Fruit fly (Drosophila melanogaster): Measurements from ENCODE around the gene IntS11.
A peak's percentile ranks its signal among the peaks of the same experiment; 100 is the strongest.

The IntS11 gene

DNA sequence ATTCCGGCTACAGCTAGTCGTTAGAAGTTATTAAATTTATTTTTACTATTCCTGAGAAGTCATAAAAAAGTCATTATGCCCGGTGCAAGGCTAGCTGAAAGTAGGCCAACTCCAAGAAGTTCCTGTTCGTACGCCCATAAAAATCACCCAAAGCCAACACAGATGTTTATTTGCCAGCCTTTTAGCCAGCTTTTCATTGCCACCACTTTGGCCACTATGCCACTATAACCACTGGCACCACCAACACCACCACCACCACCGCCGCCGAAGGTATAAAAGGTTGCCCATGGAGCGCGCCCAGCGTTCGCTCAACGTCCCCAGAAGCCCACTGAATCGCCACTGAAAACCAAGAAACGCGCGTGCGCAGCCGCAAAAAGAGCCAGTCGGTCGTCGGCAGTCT lies 26.8 kb upstream of the IntS11 start, which contains the start of gene CG15506:
Gene CG15506, plus strand, starts transcription at position 301 of the 400 bp plus-strand sequence.
- no peak for TF ChIP-seq CTCF (optimal IDR thresholded peaks at IDR 0.05)
- no peak for TF ChIP-seq CG8478 (optimal IDR thresholded peaks at IDR 0.05)

DNA sequence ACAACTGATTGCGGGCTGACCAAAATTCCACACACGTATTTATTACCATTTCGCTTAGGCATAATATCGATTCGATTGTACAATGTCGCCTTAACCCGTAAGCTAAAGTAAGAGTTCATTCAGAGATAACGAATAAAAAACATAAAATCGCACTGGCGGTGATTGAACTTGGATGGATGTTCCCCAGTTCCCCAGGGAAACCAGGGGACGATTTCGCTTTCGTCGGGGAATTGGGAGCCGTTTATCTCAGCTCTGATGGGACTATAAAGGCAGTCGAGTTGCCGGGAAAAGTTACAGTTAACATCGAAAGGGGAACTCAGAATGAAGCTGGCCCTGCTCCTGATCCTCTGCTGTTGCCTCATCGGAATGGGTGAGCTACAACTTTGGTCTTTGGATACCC lies 22.9 kb upstream of the IntS11 start, which contains the start of gene CG34296:
Gene CG34296, plus strand, starts transcription at position 301 of the 400 bp plus-strand sequence.
- TF ChIP-seq CTCF (optimal IDR thresholded peaks at IDR 0.05) (no peak), CG8478 (optimal IDR thresholded peaks at IDR 0.05) (no peak)

DNA sequence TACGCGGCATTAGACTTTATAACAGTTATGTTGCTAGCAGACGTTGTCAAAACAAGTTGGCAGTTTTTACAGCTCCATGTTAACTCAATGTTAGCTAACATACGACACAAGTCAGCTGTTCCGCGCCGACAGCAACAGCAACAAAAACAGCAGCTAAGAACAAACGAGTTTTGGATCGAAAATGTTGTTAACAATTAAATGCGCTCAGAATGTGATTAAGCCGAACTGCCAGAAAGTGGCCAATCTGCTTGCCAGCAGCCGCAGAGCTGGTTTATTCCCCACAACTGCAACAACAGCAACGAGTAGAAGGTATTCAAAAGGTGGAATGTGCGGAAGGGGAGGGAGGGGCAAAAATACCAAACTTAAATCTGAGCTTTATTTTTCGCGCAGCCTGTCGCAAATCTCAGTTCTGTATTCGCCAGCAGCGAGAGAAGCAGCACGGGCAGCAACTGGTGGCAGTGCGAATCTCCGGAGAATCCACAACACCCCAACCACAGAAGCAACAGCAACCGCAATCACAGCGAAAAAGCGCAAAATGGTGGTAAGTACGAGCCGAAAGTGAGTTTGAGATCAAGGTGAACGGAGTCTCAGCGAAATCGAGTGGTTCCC lies 22.0 kb upstream of the IntS11 start, which contains the start of gene Pcd:
Gene Pcd, plus strand, starts transcription at position 116 of the 609 bp plus-strand sequence.
- TF ChIP-seq CTCF (optimal IDR thresholded peaks at IDR 0.05): no peak

DNA sequence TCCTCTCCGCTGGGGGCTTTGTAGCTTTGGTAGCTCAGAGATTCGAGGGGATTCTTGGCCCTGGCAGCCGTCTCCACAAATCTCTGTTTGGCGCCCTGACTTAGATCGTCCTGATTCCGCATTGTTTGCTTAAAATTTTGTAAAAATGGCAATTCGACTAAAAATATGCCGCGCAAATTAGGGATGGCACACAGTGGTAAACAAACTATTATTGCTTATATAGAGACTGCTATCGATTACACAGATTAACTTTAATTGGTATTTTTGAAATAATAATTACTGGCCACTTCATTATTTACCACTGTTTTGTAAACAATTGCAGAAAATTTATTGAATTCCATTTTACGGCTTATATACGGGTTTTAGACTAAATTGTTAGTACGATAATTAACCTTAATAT lies 20.4 kb upstream of the IntS11 start, which contains the start of the genes Naa40 and CG18731:
Gene Naa40, minus strand, starts transcription at position 206 of the 400 bp plus-strand sequence.
Gene CG18731, plus strand, starts transcription at position 283 of the 400 bp plus-strand sequence.
- TF ChIP-seq CTCF (optimal IDR thresholded peaks at IDR 0.05): no peak
- TF ChIP-seq CG8478 (optimal IDR thresholded peaks at IDR 0.05): no peak

DNA sequence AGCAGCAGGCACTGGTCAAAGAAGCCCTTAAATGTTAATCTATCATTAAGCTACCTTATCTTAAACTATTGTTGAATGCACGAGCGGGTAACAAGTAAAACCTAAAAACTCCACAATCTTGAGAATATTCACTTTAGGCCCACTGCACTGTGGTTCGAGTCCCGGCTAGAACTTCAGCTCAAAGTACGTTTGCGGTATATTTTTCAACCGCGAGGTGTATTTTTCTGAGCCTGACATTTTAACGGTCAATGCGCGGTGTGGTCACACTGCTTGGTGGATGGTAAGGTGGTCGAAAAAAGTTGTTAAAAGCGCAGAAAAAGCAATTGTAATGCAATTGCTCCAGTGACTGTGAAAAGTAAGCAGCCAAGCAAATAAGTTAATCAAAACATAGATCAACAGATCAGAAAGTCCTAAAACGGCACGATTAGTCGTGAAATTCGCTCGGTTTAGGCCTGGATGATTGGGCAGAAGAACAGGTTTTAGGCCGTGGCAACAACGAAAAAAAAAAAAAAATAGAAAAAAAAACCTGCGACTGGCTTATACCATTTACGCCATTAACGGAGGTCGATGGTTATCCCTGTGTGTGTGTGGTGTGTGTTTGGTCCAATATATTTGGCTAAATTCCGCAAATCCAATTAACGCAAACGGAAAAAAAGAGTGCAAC lies 19.4 kb upstream of the IntS11 start, which contains the start of gene Kul:
Gene Kul, plus strand, starts transcription at position 254 of the 664 bp plus-strand sequence.
- TF ChIP-seq CG8478 (optimal IDR thresholded peaks at IDR 0.05): no peak
- peak; percentile 52 for TF ChIP-seq CTCF (optimal IDR thresholded peaks at IDR 0.05)

DNA sequence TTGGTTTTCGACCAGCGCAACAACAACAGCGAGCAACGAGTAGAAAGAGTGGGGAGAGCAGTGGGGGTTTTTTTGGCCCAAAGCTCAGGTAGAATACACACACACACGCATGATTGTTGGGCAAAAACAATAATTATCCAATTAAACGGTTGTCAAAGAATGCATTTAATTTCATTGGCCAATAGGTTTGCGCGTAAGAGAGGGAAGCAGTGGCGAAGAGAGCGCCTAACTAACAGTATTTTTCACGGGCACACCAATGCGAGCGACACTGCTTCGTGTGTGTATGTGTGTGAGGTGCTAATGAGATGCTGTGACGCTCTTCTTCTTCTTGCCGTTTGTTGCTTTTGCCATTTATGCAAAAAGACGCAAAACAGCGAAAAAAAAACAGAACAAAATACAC lies 18.9 kb upstream of the IntS11 start:
- TF ChIP-seq CG8478 (optimal IDR thresholded peaks at IDR 0.05): no peak
- no peak for TF ChIP-seq CTCF (optimal IDR thresholded peaks at IDR 0.05)

DNA sequence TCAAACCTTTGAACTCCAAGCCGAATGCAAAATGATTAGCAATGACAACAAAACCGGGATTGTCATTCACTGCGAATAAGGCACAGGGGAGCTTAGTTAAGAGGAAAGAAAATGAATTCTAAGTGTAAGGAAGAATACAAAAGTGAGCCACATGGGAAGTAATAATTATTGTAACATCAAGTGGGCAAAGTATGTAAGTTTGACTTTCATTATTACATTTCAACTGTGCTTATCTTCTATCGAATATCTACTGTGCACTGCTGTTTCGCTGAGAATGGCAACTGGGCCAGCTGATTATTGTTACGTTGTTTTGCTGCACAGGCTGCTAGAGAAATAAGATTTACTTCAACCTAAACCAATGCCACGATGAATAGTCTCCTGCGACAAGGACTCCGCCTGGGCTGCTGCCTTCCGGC lies 8.5 kb upstream of the IntS11 start, which contains the start of the genes CG7601 and CIA30:
Gene CG7601, minus strand, starts transcription at position 68 of the 416 bp plus-strand sequence.
Gene CIA30, plus strand, starts transcription at position 288 of the 416 bp plus-strand sequence.
- no peak for TF ChIP-seq CG8478 (optimal IDR thresholded peaks at IDR 0.05)
- TF ChIP-seq CTCF (optimal IDR thresholded peaks at IDR 0.05): no peak

DNA sequence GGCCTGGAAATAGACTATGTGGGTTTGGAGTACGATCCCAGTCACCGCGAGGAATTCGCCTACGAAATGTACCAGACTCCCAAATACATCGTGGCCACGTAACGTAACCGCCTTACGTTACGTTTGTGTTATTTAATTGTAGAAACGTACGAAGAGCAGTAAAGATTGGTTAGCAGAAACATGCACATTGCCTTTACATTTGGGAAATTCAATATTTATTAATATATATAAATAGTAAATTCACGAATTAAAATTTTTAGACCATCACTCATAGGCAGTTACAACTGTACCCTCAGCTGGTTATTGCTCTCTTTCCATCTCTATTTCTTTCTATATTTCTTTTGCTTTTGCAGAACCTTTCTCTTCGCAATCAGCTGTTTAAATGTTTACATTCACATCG lies 7.2 kb upstream of the IntS11 start, which contains the start of gene Gnpnat:
Gene Gnpnat, plus strand, starts transcription at position 385 of the 400 bp plus-strand sequence.
- TF ChIP-seq CG8478 (optimal IDR thresholded peaks at IDR 0.05) (no peak), CTCF (optimal IDR thresholded peaks at IDR 0.05) (no peak)

DNA sequence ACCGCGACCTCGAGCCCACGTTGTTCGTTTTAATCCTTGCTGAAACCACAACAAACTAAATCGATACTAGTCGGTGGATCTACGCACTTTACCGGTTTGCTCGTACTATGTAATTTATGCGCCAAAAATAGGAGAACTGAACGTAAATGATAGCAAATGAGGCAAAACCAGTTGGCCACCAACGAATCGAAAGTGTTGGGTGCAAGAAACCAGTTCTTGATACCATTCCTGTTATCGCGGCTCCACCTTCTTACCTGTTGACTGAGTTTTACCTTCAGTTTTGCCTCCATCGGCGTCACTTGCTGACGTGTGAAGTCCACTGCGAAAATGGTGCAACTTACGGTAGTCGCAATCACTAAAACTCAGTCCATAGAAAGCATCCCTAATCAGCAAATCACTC lies 5.1 kb upstream of the IntS11 start:
- TF ChIP-seq CG8478 (optimal IDR thresholded peaks at IDR 0.05): no peak
- TF ChIP-seq CTCF (optimal IDR thresholded peaks at IDR 0.05): no peak

DNA sequence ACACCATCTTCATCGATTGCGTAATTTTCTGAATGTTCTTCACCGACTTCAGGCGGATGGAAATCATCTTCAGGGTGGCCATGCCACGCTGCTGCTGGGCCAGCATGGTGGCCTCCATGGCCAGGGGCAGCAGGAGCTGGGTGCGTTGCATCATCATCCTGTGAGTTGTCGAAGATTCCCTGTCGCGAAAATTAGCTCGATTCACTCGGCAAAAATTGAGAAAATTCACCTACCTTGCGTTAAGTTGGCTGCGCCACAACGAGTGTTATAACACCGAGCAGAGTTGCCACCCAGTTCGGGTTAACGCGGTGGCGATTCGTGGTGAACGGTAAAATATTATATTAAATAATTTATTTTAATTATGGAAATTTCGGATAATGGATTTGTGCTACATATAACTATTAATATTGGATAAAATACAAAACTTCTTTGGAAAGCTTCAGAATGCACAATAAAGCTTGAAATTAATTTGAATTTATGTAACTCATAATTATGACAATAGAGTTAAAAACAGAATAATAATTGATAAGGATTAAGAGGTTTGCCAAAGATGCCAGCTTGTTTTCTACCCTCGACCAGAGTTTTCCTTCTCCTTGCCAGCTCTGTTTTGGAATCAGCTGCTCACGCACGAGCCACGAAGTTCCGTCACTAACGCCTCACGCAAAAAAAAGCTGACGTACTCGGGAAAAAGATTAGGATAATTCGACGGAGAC lies 3.6 kb downstream of the IntS11 start, which contains the start of the genes ATPsyngamma and yata:
Gene ATPsyngamma, minus strand, starts transcription at position 573 of the 713 bp plus-strand sequence.
Gene yata, plus strand, starts transcription at position 629 of the 713 bp plus-strand sequence.
- no peak for TF ChIP-seq CG8478 (optimal IDR thresholded peaks at IDR 0.05)
- no peak for TF ChIP-seq CTCF (optimal IDR thresholded peaks at IDR 0.05)

DNA sequence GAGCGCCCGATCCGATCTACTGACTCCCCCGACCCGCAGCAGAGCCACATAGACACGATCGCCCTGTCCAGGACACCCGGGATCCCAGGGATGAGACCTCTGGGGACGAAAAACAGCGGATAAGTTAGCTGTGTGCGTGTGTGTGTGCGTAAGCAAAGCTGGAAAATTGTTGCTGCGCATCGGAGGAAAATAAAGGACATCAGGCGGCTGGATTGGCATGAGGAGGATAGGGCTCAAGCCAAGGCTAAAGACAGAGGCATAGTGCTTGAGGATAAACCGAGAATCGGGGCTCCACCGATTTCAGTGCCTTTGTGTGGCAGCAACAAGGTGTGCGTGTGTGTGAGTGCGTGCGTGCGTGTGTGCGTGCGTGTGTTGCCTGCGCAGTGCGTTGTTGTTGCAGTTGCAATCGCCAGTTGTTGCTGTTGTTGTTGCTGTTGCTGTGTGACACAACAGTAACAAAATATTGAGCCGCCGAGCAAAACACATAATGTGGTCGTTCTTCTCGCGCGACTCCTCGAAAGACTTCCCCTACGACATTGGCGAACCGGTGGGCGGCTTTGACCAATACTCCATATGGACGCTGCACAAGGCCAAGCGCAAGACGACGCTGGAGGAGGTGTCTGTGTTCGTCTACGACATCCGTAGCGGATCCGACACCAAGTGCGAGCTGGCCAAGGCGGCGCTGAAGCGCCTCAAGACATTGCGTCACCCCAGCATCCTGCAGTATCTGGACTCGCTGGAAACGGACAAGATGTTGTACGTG lies 4.3 kb downstream of the IntS11 start:
- TF ChIP-seq CG8478 (optimal IDR thresholded peaks at IDR 0.05) (peak; percentile 35), CTCF (optimal IDR thresholded peaks at IDR 0.05) (no peak)

DNA sequence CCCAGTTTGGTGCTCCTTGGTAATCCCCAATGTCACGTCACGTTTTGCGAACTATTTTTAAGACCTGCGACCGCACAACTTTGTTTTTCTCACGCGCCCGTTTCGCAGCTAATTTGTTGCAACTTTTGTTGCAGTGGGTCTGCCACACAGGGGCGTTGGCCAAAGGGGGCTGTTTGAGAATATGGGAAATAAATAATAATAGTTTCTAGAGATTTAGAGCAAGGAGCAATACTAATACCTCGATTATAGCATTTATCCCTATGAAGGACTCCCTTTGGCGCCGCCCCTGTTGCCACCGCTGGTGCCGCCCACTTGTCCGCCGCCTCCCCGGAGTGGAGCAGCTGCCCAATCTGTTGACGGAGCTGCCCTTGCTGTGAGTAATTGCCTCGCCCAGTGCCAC lies 10.1 kb downstream of the IntS11 start:
- TF ChIP-seq CG8478 (optimal IDR thresholded peaks at IDR 0.05) (no peak), CTCF (optimal IDR thresholded peaks at IDR 0.05) (no peak)

DNA sequence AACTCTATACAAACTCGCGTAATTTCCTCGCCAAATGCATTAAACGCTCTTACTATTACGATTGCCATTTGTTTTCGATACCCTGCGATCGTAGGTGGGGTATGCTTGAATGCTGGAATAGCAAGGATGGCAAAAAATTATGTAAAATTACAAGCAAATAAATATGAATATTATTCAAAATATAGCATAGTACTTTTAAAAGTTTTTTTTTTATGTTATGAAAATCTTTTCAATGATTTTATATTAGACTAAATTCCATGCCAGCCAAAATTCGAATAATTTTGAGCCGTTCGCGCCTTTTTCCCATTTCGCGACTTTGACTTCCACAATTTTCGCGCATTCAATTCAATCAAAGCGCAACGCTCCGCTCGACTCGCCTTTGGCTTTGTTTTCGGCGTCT lies 11.0 kb downstream of the IntS11 start:
- no peak for TF ChIP-seq CG8478 (optimal IDR thresholded peaks at IDR 0.05)
- TF ChIP-seq CTCF (optimal IDR thresholded peaks at IDR 0.05): no peak

DNA sequence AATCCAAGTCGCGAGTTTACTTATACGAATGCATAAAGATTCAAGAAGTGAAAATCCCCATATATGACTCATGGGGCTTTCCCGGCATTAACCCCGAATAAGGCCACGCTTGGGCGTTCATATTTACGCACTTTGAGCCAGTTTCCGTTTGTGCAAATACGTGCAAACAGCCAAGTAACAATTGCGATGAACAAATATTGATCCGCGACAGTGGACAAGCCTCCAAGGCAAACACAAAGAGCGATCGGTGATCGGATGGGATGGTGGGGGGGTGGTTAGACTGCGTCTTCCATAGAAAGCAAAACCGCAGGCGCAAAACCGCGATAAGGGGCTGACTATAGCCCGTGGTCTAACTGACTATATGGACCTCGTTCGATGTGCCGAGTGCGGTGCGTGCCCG lies 12.1 kb downstream of the IntS11 start:
- TF ChIP-seq CTCF (optimal IDR thresholded peaks at IDR 0.05) (no peak), CG8478 (optimal IDR thresholded peaks at IDR 0.05) (no peak)
